Fruit fly (Drosophila melanogaster) whole organism, prepupa: Measurements from ENCODE around the gene mino.

Experiments used
- CG16779 ChIP-seq: fragments of 200-800 bp; sonication (Bioruptor generic); optimal IDR thresholded peaks from 3 replicates; lab custom pipeline; 2017; ENCODE audit warnings: missing biosample characterization, mild to moderate bottlenecking, missing genetic modification characterization
- CG6854 ChIP-seq: fragments of 200-800 bp; sonication (Bioruptor generic); optimal IDR thresholded peaks from 2 replicates; lab custom pipeline; 2017; ENCODE audit warnings: missing biosample characterization, mild to moderate bottlenecking, missing genetic modification characterization
- CG7368 ChIP-seq: fragments of 200-800 bp; sonication (Bioruptor generic); optimal IDR thresholded peaks from 3 replicates; lab custom pipeline; 2016; ENCODE audit warnings: missing biosample characterization, missing genetic modification characterization
- Hr39 ChIP-seq: fragments of 200-800 bp; sonication (Bioruptor generic); optimal IDR thresholded peaks from 2 replicates; lab custom pipeline; 2016; ENCODE audit warnings: missing biosample characterization, missing genetic modification characterization
- Sox102F ChIP-seq: fragments of 200-800 bp; sonication (Bioruptor generic); optimal IDR thresholded peaks from 2 replicates; lab custom pipeline; 2016; ENCODE audit warnings: missing biosample characterization, mild to moderate bottlenecking, missing genetic modification characterization
- Sox15 ChIP-seq: fragments of 200-800 bp; sonication (Bioruptor generic); optimal IDR thresholded peaks from 3 replicates; lab custom pipeline; 2016; ENCODE audit warnings: missing biosample characterization, missing genetic modification characterization
- achi ChIP-seq: fragments of 200-800 bp; sonication (Bioruptor generic); optimal IDR thresholded peaks from 3 replicates; lab custom pipeline; 2016; ENCODE audit warnings: missing biosample characterization, missing genetic modification characterization
- net ChIP-seq: fragments of 200-800 bp; sonication (Bioruptor generic); optimal IDR thresholded peaks from 3 replicates; lab custom pipeline; 2016; ENCODE audit warnings: missing biosample characterization, missing genetic modification characterization

- TF ChIP-seq CG16779 (peak; percentile 50), net (GFP tag; lab: Kevin White, UChicago) (peak; percentile 87), Sox102F (GFP tag; lab: Kevin White, UChicago) (peak; percentile 82), Hr39 (peak; percentile 67), CG7368 (GFP tag; lab: Kevin White, UChicago) (peak; percentile 67), CG6854 (GFP tag; lab: Kevin White, UChicago) (peak; percentile 89), Sox15 (GFP tag; lab: Kevin White, UChicago) (peak; percentile 10), achi (GFP tag; lab: Kevin White, UChicago) (peak; percentile 99)
Observed at dm6 chr3R:27922673-27923175, 2.3 kb upstream of the mino start, which contains the start of gene RpL4.
